Worm (Caenorhabditis elegans): ENCODE measurements around the gene kin-5.

DNA sequence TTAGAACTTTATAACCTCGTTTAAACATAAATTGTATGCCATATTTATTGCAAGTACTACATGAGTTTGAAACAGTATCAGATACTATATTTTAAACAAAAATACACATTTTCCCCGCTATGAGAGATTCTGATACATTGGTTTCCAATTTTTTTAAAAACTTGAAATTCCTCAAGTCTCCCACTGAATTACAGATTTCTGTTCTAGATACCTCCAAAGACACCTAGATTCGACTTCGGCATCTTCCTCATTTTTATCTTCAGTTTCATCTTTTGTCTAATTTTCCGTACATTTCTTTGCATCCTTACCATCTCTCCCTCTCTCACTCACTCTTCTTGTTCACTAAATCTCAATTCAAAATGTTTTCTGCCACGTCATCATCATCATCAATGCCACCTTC, 5.0 kb downstream of the kin-5 start, which contains the start of gene T13H10.2:
- TF ChIP-seq F13H6.1 (tag; optimal IDR thresholded peaks at IDR 0.05) (no peak), pha-4 (tag; optimal IDR thresholded peaks at IDR 0.05) (no peak), fkh-10 (GFP tag; optimal IDR thresholded peaks at IDR 0.05) (no peak), pha-2 (tag; optimal IDR thresholded peaks at IDR 0.05) (no peak), T23F11.4 (GFP tag; optimal IDR thresholded peaks at IDR 0.05) (no peak), elt-4 (tag; optimal IDR thresholded peaks at IDR 0.05) (no peak), ttx-3 (tag; optimal IDR thresholded peaks at IDR 0.05) (no peak), syd-9 (tag; optimal IDR thresholded peaks at IDR 0.05) (no peak), hlh-30 (tag; optimal IDR thresholded peaks at IDR 0.05; ENCODE audit: insufficient read depth) (no peak), dve-1 (tag; optimal IDR thresholded peaks at IDR 0.05) (no peak), pat-9 (tag; optimal IDR thresholded peaks at IDR 0.05) (no peak), K02D7.2 (tag; optimal IDR thresholded peaks at IDR 0.05) (no peak), hlh-6 (tag; optimal IDR thresholded peaks at IDR 0.05) (no peak), hlh-15 (tag; optimal IDR thresholded peaks at IDR 0.05) (no peak)
